Worm (Caenorhabditis elegans) whole organism, L3 larva: Measurements from ENCODE around the gene C49A9.4.

ENCODE experiments used
- ceh-82 ChIP-seq: fragments of 150-350 bp; optimal IDR thresholded peaks from 2 replicates; lab custom pipeline; 2014; ENCODE audit warnings: missing biosample characterization, missing genetic modification characterization
- fos-1 ChIP-seq: fragments of 150-350 bp; optimal IDR thresholded peaks from 2 replicates; lab custom pipeline; 2014; ENCODE audit warnings: missing biosample characterization, missing genetic modification characterization
- nhr-11 ChIP-seq: fragments of 150-350 bp; optimal IDR thresholded peaks from 2 replicates; lab custom pipeline; 2014; ENCODE audit warnings: missing biosample characterization, missing genetic modification characterization
- nhr-76 ChIP-seq: fragments of 150-350 bp; sonication (generic microtip); optimal IDR thresholded peaks from 5 replicates; lab custom pipeline; 2014; ENCODE audit warnings: missing biosample characterization, missing genetic modification characterization
- nhr-77 ChIP-seq: fragments of 150-350 bp; optimal IDR thresholded peaks from 2 replicates; lab custom pipeline; 2014; ENCODE audit warnings: missing biosample characterization, missing genetic modification characterization

ce11 chrIV:6217503-6217902 lies 2.0 kb upstream of the C49A9.4 start:
- TF ChIP-seq nhr-11 (tag; lab: Kevin White, UChicago) (no peak), fos-1 (no peak), ceh-82 (no peak), nhr-76 (tag; lab: Kevin White, UChicago) (no peak), nhr-77 (no peak)
